Worm (Caenorhabditis elegans) whole organism, L4/young adult: Measurements from ENCODE around the gene C49C3.10.

Experiments
- W03F9.2 ChIP-seq: fragments of 150-350 bp; optimal IDR thresholded peaks from 2 replicates; lab custom pipeline; 2014; ENCODE audit warnings: missing biosample characterization, missing genetic modification characterization
- dao-5 ChIP-seq: sonication (generic microtip); optimal IDR thresholded peaks from 2 replicates; lab custom pipeline; 2016; ENCODE audit warnings: missing genotype, missing genetic modification characterization, moderate library complexity, missing compliant biosample characterization
- him-1 ChIP-seq: sonication (generic microtip); optimal IDR thresholded peaks from 2 replicates; lab custom pipeline; 2016; ENCODE audit warnings: missing genotype, missing genetic modification reagents, missing genetic modification characterization, missing compliant biosample characterization

The C49C3.10 gene

DNA sequence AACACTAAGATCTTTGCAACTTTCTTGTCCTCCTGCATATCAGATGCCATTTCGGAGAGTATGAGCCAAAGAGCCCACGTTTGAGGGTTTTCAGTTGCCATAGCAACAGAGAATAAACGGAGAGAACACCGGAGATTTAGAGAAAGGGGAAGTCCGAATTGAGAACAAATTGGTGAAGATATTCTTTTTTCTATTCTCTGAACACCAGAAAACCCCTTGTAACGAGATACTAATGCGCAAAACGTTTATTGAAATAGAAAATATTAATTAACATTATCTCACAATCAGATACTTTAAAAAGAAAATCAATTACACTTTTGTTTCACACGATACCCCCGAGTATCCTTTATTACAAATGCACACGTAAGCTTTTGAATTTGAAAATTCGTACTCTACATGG, 36.8 kb downstream of the C49C3.10 start, which contains the start of gene ifta-2:
Gene ifta-2 (minus strand): TSS at position 101 of the 400 bp plus-strand sequence.
- TF ChIP-seq dao-5 (tag; lab: Kevin White, UChicago) (no peak), him-1 (no peak), W03F9.2 (tag; lab: Kevin White, UChicago) (no peak)

ce11 chrIV:17294489-17294888, 44.3 kb downstream of the C49C3.10 start, which contains the start of gene T28F3.5:
Gene T28F3.5 (plus strand): TSS chrIV:17294789.
- TF ChIP-seq dao-5 (tag; lab: Kevin White, UChicago) (no peak), W03F9.2 (tag; lab: Kevin White, UChicago) (no peak), him-1 (no peak)

DNA sequence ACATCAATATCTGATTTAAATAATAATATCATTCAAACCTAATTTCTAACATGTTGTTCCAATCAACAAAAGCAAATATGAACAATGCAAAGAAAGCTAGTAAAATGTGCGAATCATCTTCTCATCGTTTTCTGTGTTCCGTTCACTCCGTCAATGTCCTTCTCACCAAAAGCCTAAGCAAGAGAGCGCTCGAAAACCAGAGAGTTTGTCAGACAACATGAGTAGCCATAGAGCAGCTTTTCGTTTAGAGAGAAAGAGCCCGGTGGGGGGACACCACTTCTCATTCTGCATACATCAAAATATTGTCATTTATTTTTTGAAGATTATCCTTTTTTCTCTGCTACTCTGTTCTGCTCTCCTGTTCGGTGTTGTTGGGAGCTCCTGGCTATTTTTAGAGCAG, 45.1 kb downstream of the C49C3.10 start:
- no peak for TF ChIP-seq dao-5 (tag; lab: Kevin White, UChicago)
- TF ChIP-seq W03F9.2 (tag; lab: Kevin White, UChicago) = no peak

- TF ChIP-seq him-1 (no peak), W03F9.2 (tag; lab: Kevin White, UChicago) (no peak), dao-5 (tag; lab: Kevin White, UChicago) (no peak)
These were observed 45.7 kb downstream of the C49C3.10 start for ce11 chrIV:17293068-17293467.

ce11 chrIV:17292350-17292749, 46.4 kb downstream of the C49C3.10 start:
- TF ChIP-seq him-1 (no peak), dao-5 (tag; lab: Kevin White, UChicago) (no peak), W03F9.2 (tag; lab: Kevin White, UChicago) (no peak)

DNA sequence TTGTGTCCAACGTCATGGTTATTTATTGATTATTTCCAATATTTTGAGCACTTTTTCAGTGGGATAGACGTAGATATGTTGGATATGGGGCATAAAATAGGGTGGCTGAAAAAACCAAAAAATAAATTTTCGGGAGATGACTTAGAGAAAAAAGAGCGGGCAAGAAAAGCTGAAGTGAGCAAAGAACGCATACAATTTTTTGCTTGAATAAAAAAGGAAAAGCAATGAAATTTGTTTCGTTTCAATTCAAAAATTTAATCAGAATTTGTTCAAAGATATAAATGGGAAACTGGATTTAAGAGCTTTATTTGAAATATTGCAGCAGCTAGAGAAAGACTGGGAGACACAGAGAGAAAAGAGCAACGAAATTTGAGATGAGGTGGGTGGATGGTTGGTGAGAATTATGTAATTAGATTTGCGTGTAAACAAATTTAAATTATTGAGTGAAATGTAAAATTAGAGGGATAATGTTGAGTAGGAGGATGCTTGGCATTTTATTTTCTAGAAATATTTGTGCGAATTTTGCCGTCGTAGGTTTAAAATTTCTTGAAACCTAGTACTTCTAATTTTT, 47.1 kb downstream of the C49C3.10 start, which contains the start of the genes T28F3.11 and slc-17.4:
Gene T28F3.11 (minus strand): TSS at position 51 of the 571 bp plus-strand sequence.
Gene slc-17.4 (minus strand): TSS at position 105 of the 571 bp plus-strand sequence.
- TF ChIP-seq W03F9.2 (tag; lab: Kevin White, UChicago) = no peak
- TF ChIP-seq dao-5 (tag; lab: Kevin White, UChicago) = no peak
- no peak for TF ChIP-seq him-1

ce11 chrIV:17287908-17288675, 50.7 kb downstream of the C49C3.10 start, which contains the start of gene zipt-7.1:
Gene zipt-7.1 (minus strand): TSS chrIV:17288139.
- no peak for TF ChIP-seq dao-5 (tag; lab: Kevin White, UChicago)
- no peak for TF ChIP-seq W03F9.2 (tag; lab: Kevin White, UChicago)
- no peak for TF ChIP-seq him-1
